Worm (Caenorhabditis elegans) whole organism, L1 larva: Measurements from ENCODE around the gene rpn-6.1.

Experiments used
- aly-2 ChIP-seq: fragments of 150-350 bp; optimal IDR thresholded peaks from 2 replicates; lab custom pipeline; 2014; ENCODE audit warnings: missing biosample characterization, missing genetic modification characterization
- ceh-82 ChIP-seq, 3 experiments: fragments of 150-350 bp in 1 of 3; sonication (generic microtip) in 2 of 3; optimal IDR thresholded peaks; 2 replicates each; lab custom pipeline; 2014 to 2017; ENCODE audit warnings: missing biosample characterization in 3 of 3, missing genetic modification characterization in 3 of 3
- hlh-17 ChIP-seq: fragments of 200-800 bp; sonication (Bioruptor generic); optimal IDR thresholded peaks from 2 replicates; lab custom pipeline; 2018; ENCODE audit warnings: missing genetic modification characterization, mild to moderate bottlenecking, missing compliant biosample characterization, moderate library complexity, borderline replicate concordance
- jun-1 ChIP-seq: fragments of 150-350 bp; optimal IDR thresholded peaks from 2 replicates; lab custom pipeline; 2014; ENCODE audit warnings: missing biosample characterization, missing genetic modification reagents, missing genetic modification characterization
- nhr-76 ChIP-seq: sonication (generic microtip); optimal IDR thresholded peaks from 2 replicates; lab custom pipeline; 2017; ENCODE audit warnings: missing biosample characterization, missing genetic modification characterization
- nhr-77 ChIP-seq: fragments of 150-350 bp; optimal IDR thresholded peaks from 2 replicates; lab custom pipeline; 2014; ENCODE audit warnings: missing biosample characterization, missing genetic modification characterization

ce11 chrIII:6989900-6990299 lies 28.1 kb upstream of the rpn-6.1 start, which contains the start of gene prk-1:
- TF ChIP-seq nhr-76 (tag; lab: Kevin White, UChicago) (no peak), ceh-82 (tag; optimal IDR thresholded peaks at IDR 0.05; lab: Kevin White, UChicago) (no peak), jun-1 (tag; lab: Kevin White, UChicago) (no peak), hlh-17 (GFP tag; lab: Kevin White, UChicago) (no peak), nhr-77 (tag; lab: Kevin White, UChicago) (no peak), aly-2 (tag; lab: Kevin White, UChicago) (no peak)
